Worm (Caenorhabditis elegans) whole organism, L4/young adult: ENCODE data around the gene srr-1.

Source experiments
- W03F9.2 ChIP-seq: fragments of 150-350 bp; optimal IDR thresholded peaks from 2 replicates; lab custom pipeline; 2014; ENCODE audit warnings: missing biosample characterization, missing genetic modification characterization
- dao-5 ChIP-seq: sonication (generic microtip); optimal IDR thresholded peaks from 2 replicates; lab custom pipeline; 2016; ENCODE audit warnings: missing genotype, missing genetic modification characterization, moderate library complexity, missing compliant biosample characterization
- him-1 ChIP-seq: sonication (generic microtip); optimal IDR thresholded peaks from 2 replicates; lab custom pipeline; 2016; ENCODE audit warnings: missing genotype, missing genetic modification reagents, missing genetic modification characterization, missing compliant biosample characterization

- no peak for TF ChIP-seq W03F9.2 (tag; lab: Kevin White, UChicago)
- no peak for TF ChIP-seq dao-5
- no peak for TF ChIP-seq him-1 (tag; lab: Kevin White, UChicago)
Measured at ce11 chrV:13075432-13075831, 21.9 kb upstream of the srr-1 start.
